Worm (Caenorhabditis elegans): ENCODE measurements around the gene F08G12.3.

ce11 chrX:11251928-11252327 lies 48.1 kb upstream of the F08G12.3 start:
- TF ChIP-seq lin-15B (tag; optimal IDR thresholded peaks at IDR 0.05) (no peak), nhr-237 (tag; optimal IDR thresholded peaks at IDR 0.05) (no peak), tbx-2 (tag; optimal IDR thresholded peaks at IDR 0.05) (no peak), skn-1 (tag; optimal IDR thresholded peaks at IDR 0.05) (no peak), nhr-11 (tag; optimal IDR thresholded peaks at IDR 0.05) (no peak), unc-62 (GFP tag; optimal IDR thresholded peaks at IDR 0.05) (no peak), unc-30 (tag; optimal IDR thresholded peaks at IDR 0.05) (no peak)
